Fruit fly (Drosophila melanogaster) whole organism, wandering third instar larva: ENCODE measurements around the gene CG7988.

Source experiments
- Hr78 ChIP-seq: fragments of >200 bp; optimal IDR thresholded peaks from 2 replicates; lab custom pipeline; 2017; ENCODE audit warnings: missing biosample characterization, missing genetic modification characterization
- Myc ChIP-seq: fragments of >200 bp; optimal IDR thresholded peaks from 2 replicates; lab custom pipeline; 2017
- br ChIP-seq: fragments of 200-800 bp; sonication (Bioruptor generic); optimal IDR thresholded peaks from 2 replicates; lab custom pipeline; 2016; ENCODE audit warnings: missing biosample characterization, missing genetic modification characterization
- ey ChIP-seq: fragments of 200-800 bp; sonication (Bioruptor generic); optimal IDR thresholded peaks from 2 replicates; lab custom pipeline; 2016; ENCODE audit warnings: missing biosample characterization, missing genetic modification characterization
- usp ChIP-seq: fragments of >200 bp; optimal IDR thresholded peaks from 2 replicates; lab custom pipeline; 2017; ENCODE audit warnings: missing biosample characterization, missing genetic modification characterization

dm6 chr3R:18226809-18227157, 6.5 kb downstream of the CG7988 start:
- TF ChIP-seq usp (GFP tag; lab: Kevin White, UChicago) (no peak), Hr78 (GFP tag; lab: Kevin White, UChicago) (no peak), ey (GFP tag; lab: Kevin White, UChicago) (no peak), Myc (lab: Kevin White, UChicago) (no peak), br (GFP tag; lab: Kevin White, UChicago) (no peak)
